In genomic region chr3R:9961163-9962072, dm6 we compare ENCODE assay signal across 5 fruit fly cellular contexts.
TF ChIP-seq lines count a peak whose summit lies in the region.

No protein-coding gene starts in this region.

- TF ChIP-seq CTCF in whole organism, embryonic (GFP tag; optimal IDR thresholded peaks at IDR 0.05; lab: Kevin White, UChicago): no peak

TF ChIP-seq in whole organism, 6 proteins besides CTCF, POLR2A, EP300 and RAD21:
- TF ChIP-seq EcR (GFP tag; optimal IDR thresholded peaks at IDR 0.05; lab: Kevin White, UChicago) (peak; percentile 53 to 98), Dll (optimal IDR thresholded peaks at IDR 0.05; lab: Kevin White, UChicago) (no peak)
TF ChIP-seq in whole organism: peak in this region for 1.

TF ChIP-seq in whole organism, embryonic, 481 proteins besides CTCF, POLR2A, EP300 and RAD21:
- peak; percentile 39 for TF ChIP-seq CG11504 (tag; optimal IDR thresholded peaks at IDR 0.05; lab: Kevin White, UChicago)
- peak; percentile 16 for TF ChIP-seq lbe (GFP tag; optimal IDR thresholded peaks at IDR 0.05; lab: Kevin White, UChicago)
- TF ChIP-seq YL-1 (GFP tag; optimal IDR thresholded peaks at IDR 0.05; lab: Kevin White, UChicago): no peak
- peak; percentile 91 for TF ChIP-seq Drgx (GFP tag; IDR thresholded peaks at IDR 0.05; lab: Robert Waterston, UW)
- no peak for TF ChIP-seq grn (GFP tag; optimal IDR thresholded peaks at IDR 0.05; lab: Kevin White, UChicago)
- TF ChIP-seq bsh (GFP tag; optimal IDR thresholded peaks at IDR 0.05; lab: Kevin White, UChicago): peak in 1 of 2 experiments; percentile 90
- peak in 1 of 2 experiments; percentile 69 for TF ChIP-seq Pdp1 (GFP tag; optimal IDR thresholded peaks at IDR 0.05; lab: Kevin White, UChicago)
- TF ChIP-seq rib (GFP tag; IDR thresholded peaks at IDR 0.05; lab: Robert Waterston, UW): no peak
- no peak for TF ChIP-seq pb (GFP tag; optimal IDR thresholded peaks at IDR 0.05; lab: Kevin White, UChicago)
- TF ChIP-seq chm (GFP tag; IDR thresholded peaks at IDR 0.05; lab: Robert Waterston, UW): no peak
- no peak for TF ChIP-seq otp (GFP tag; IDR thresholded peaks at IDR 0.05; lab: Robert Waterston, UW)
TF ChIP-seq in whole organism, embryonic: peak in this region for 5.

TF ChIP-seq in whole organism, prepupa, 60 proteins besides CTCF, POLR2A, EP300 and RAD21 (continues in another document):
- TF ChIP-seq pdm3 (GFP tag; optimal IDR thresholded peaks at IDR 0.05; lab: Kevin White, UChicago): peak; percentile 93
- peak; percentile 91 for TF ChIP-seq achi (GFP tag; optimal IDR thresholded peaks at IDR 0.05; lab: Kevin White, UChicago)
- peak; percentile 87 for TF ChIP-seq dac (GFP tag; optimal IDR thresholded peaks at IDR 0.05; lab: Kevin White, UChicago)
- TF ChIP-seq CG10631 (GFP tag; optimal IDR thresholded peaks at IDR 0.05; lab: Kevin White, UChicago): peak; percentile 94
- peak; percentile 75 for TF ChIP-seq fd85E (GFP tag; optimal IDR thresholded peaks at IDR 0.05; lab: Kevin White, UChicago)
- peak; percentile 36 for TF ChIP-seq Eip93F (GFP tag; optimal IDR thresholded peaks at IDR 0.05; lab: Kevin White, UChicago)
- peak; percentile 85 for TF ChIP-seq cyc (GFP tag; optimal IDR thresholded peaks at IDR 0.05; lab: Kevin White, UChicago)
- peak; percentile 87 for TF ChIP-seq lz (GFP tag; optimal IDR thresholded peaks at IDR 0.05; lab: Kevin White, UChicago)
- TF ChIP-seq spab (GFP tag; optimal IDR thresholded peaks at IDR 0.05; lab: Kevin White, UChicago): peak; percentile 83
- peak; percentile 91 for TF ChIP-seq topi (GFP tag; optimal IDR thresholded peaks at IDR 0.05; lab: Kevin White, UChicago)
- peak; percentile 73 for TF ChIP-seq dsx (GFP tag; optimal IDR thresholded peaks at IDR 0.05; lab: Kevin White, UChicago; ENCODE audit: poor library complexity, severe bottlenecking)
- peak; percentile 86 to 90 for TF ChIP-seq salr (GFP tag; optimal IDR thresholded peaks at IDR 0.05; lab: Kevin White, UChicago)
- peak; percentile 83 for TF ChIP-seq fd59A (GFP tag; optimal IDR thresholded peaks at IDR 0.05; lab: Kevin White, UChicago)
- peak; percentile 90 for TF ChIP-seq Met (GFP tag; optimal IDR thresholded peaks at IDR 0.05; lab: Kevin White, UChicago)
- peak; percentile 54 to 74 for TF ChIP-seq ss (GFP tag; optimal IDR thresholded peaks at IDR 0.05; lab: Kevin White, UChicago)
- TF ChIP-seq CG6808 (GFP tag; optimal IDR thresholded peaks at IDR 0.05; lab: Kevin White, UChicago): peak; percentile 79
- TF ChIP-seq Ets21C (GFP tag; optimal IDR thresholded peaks at IDR 0.05; lab: Kevin White, UChicago): peak; percentile 76
- TF ChIP-seq net (GFP tag; optimal IDR thresholded peaks at IDR 0.05; lab: Kevin White, UChicago): peak; percentile 91
- no peak for TF ChIP-seq Hr38 (GFP tag; optimal IDR thresholded peaks at IDR 0.05; lab: Kevin White, UChicago)
- peak; percentile 92 for TF ChIP-seq CG6163 (GFP tag; IDR thresholded peaks at IDR 0.05; lab: Robert Waterston, UW)
- peak; percentile 94 for TF ChIP-seq eg (GFP tag; IDR thresholded peaks at IDR 0.05; lab: Robert Waterston, UW)
- peak; percentile 63 for TF ChIP-seq CG11902 (GFP tag; optimal IDR thresholded peaks at IDR 0.05; lab: Kevin White, UChicago)
- peak; percentile 95 for TF ChIP-seq CG3919 (GFP tag; optimal IDR thresholded peaks at IDR 0.05; lab: Kevin White, UChicago)
- TF ChIP-seq Sox14 (GFP tag; optimal IDR thresholded peaks at IDR 0.05; lab: Kevin White, UChicago): peak; percentile 95
- TF ChIP-seq CG11762 (GFP tag; optimal IDR thresholded peaks at IDR 0.05; lab: Kevin White, UChicago; ENCODE audit: insufficient read depth): peak; percentile 79

TF ChIP-seq in whole organism, pupa, 21 proteins besides CTCF, POLR2A, EP300 and RAD21:
- TF ChIP-seq fd96Ca (GFP tag; IDR thresholded peaks at IDR 0.05; lab: Robert Waterston, UW) (peak; percentile 94), CG17806 (tag; optimal IDR thresholded peaks at IDR 0.05; lab: Kevin White, UChicago) (peak; percentile 87), CG14655 (GFP tag; optimal IDR thresholded peaks at IDR 0.05; lab: Kevin White, UChicago) (peak; percentile 96), CG13204 (GFP tag; optimal IDR thresholded peaks at IDR 0.05; lab: Kevin White, UChicago) (peak; percentile 61), D1 (tag; optimal IDR thresholded peaks at IDR 0.05; lab: Kevin White, UChicago) (peak; percentile 59), CG12605 (GFP tag; IDR thresholded peaks at IDR 0.05; lab: Robert Waterston, UW) (peak; percentile 87), CG34367 (tag; optimal IDR thresholded peaks at IDR 0.05; lab: Kevin White, UChicago) (peak; percentile 84), Snoo (tag; optimal IDR thresholded peaks at IDR 0.05; lab: Kevin White, UChicago) (peak; percentile 81), CG10348 (GFP tag; IDR thresholded peaks at IDR 0.05; lab: Robert Waterston, UW) (0 out of 2 replicates have a peak, but pooled peaks have one; percentile 21), CG4496 (GFP tag; IDR thresholded peaks at IDR 0.05; lab: Robert Waterston, UW) (peak; percentile 95), EcR (GFP tag; optimal IDR thresholded peaks at IDR 0.05; lab: Kevin White, UChicago) (peak; percentile 100), rn (GFP tag; IDR thresholded peaks at IDR 0.05; lab: Robert Waterston, UW) (peak; percentile 79), CG32121 (GFP tag; IDR thresholded peaks at IDR 0.05; lab: Robert Waterston, UW) (peak; percentile 84), Pif1B (GFP tag; optimal IDR thresholded peaks at IDR 0.05; lab: Kevin White, UChicago) (peak; percentile 91), CG9948 (tag; optimal IDR thresholded peaks at IDR 0.05; lab: Kevin White, UChicago) (peak; percentile 89), CG15710 (tag; optimal IDR thresholded peaks at IDR 0.05; lab: Kevin White, UChicago) (peak; percentile 84), gl (tag; optimal IDR thresholded peaks at IDR 0.05; lab: Kevin White, UChicago) (peak; percentile 76), CG8159 (tag; optimal IDR thresholded peaks at IDR 0.05; lab: Kevin White, UChicago) (peak; percentile 86), Ets98B (GFP tag; IDR thresholded peaks at IDR 0.05; lab: Robert Waterston, UW) (peak; percentile 91), Pif1A (GFP tag; optimal IDR thresholded peaks at IDR 0.05; lab: Kevin White, UChicago) (peak; percentile 94), CG8301 (tag; optimal IDR thresholded peaks at IDR 0.05; lab: Kevin White, UChicago) (peak; percentile 96)

TF ChIP-seq in whole organism, wandering third instar larva, 38 proteins besides CTCF, POLR2A, EP300 and RAD21:
- no peak for TF ChIP-seq Myc (optimal IDR thresholded peaks at IDR 0.05; lab: Kevin White, UChicago)
- peak; percentile 53 for TF ChIP-seq dmrt93B (GFP tag; optimal IDR thresholded peaks at IDR 0.05; lab: Kevin White, UChicago)
- no peak for TF ChIP-seq Vsx2 (GFP tag; optimal IDR thresholded peaks at IDR 0.05; lab: Kevin White, UChicago; ENCODE audit: partially characterized antibody)
- peak in 1 of 2 experiments; percentile 79 for TF ChIP-seq foxo (GFP tag; optimal IDR thresholded peaks at IDR 0.05; lab: Kevin White, UChicago)
- TF ChIP-seq Sp1 (GFP tag; optimal IDR thresholded peaks at IDR 0.05; lab: Kevin White, UChicago): peak; percentile 28
- no peak for TF ChIP-seq pan (optimal IDR thresholded peaks at IDR 0.05; lab: Kevin White, UChicago)
- TF ChIP-seq Mio (GFP tag; optimal IDR thresholded peaks at IDR 0.05; lab: Kevin White, UChicago): no peak
- TF ChIP-seq fru (GFP tag; optimal IDR thresholded peaks at IDR 0.05; lab: Kevin White, UChicago): peak; percentile 77
- TF ChIP-seq sv (GFP tag; optimal IDR thresholded peaks at IDR 0.05; lab: Kevin White, UChicago): no peak
- peak; percentile 71 for TF ChIP-seq h (GFP tag; optimal IDR thresholded peaks at IDR 0.05; lab: Kevin White, UChicago)
- TF ChIP-seq ey (GFP tag; optimal IDR thresholded peaks at IDR 0.05; lab: Kevin White, UChicago): peak; percentile 76
- TF ChIP-seq Rel (GFP tag; optimal IDR thresholded peaks at IDR 0.05; lab: Kevin White, UChicago): no peak
- peak; percentile 26 for TF ChIP-seq Rel (tag; optimal IDR thresholded peaks at IDR 0.05; lab: Kevin White, UChicago)
- TF ChIP-seq psq (GFP tag; optimal IDR thresholded peaks at IDR 0.05; lab: Kevin White, UChicago): peak; percentile 98
- peak; percentile 27 for TF ChIP-seq Hnf4 (GFP tag; optimal IDR thresholded peaks at IDR 0.05; lab: Kevin White, UChicago)
- TF ChIP-seq woc (GFP tag; optimal IDR thresholded peaks at IDR 0.05; lab: Kevin White, UChicago): peak; percentile 21
- peak; percentile 71 for TF ChIP-seq OdsH (GFP tag; optimal IDR thresholded peaks at IDR 0.05; lab: Kevin White, UChicago)
- TF ChIP-seq brk (GFP tag; optimal IDR thresholded peaks at IDR 0.05; lab: Kevin White, UChicago): peak; percentile 3
- no peak for TF ChIP-seq Dfd (GFP tag; optimal IDR thresholded peaks at IDR 0.05; lab: Kevin White, UChicago)
- no peak for TF ChIP-seq Dif (GFP tag; optimal IDR thresholded peaks at IDR 0.05; lab: Kevin White, UChicago; ENCODE audit: partially characterized antibody)
- peak; percentile 64 for TF ChIP-seq rgr (GFP tag; optimal IDR thresholded peaks at IDR 0.05; lab: Kevin White, UChicago)
- TF ChIP-seq sage (GFP tag; optimal IDR thresholded peaks at IDR 0.05; lab: Kevin White, UChicago): no peak
- peak; percentile 72 for TF ChIP-seq br (GFP tag; optimal IDR thresholded peaks at IDR 0.05; lab: Kevin White, UChicago)
- no peak for TF ChIP-seq Jra (GFP tag; optimal IDR thresholded peaks at IDR 0.05; lab: Kevin White, UChicago)
- TF ChIP-seq HLH106 (tag; optimal IDR thresholded peaks at IDR 0.05; lab: Kevin White, UChicago): peak; percentile 32
TF ChIP-seq in whole organism, wandering third instar larva: peak in this region for 15.
